Worm (Caenorhabditis elegans): ENCODE measurements around the gene Y53F4B.24.
"Not testable (repeated sequence)": the region's sequence is repeated elsewhere in the genome, so short reads cannot be mapped to it uniquely, and the experiment has no call there.

ce11 chrII:15140881-15141280 is 6.6 kb upstream of the Y53F4B.24 start, which contains the start of gene Y53F4B.26:
- TF ChIP-seq hlh-30 (tag; optimal IDR thresholded peaks at IDR 0.05; ENCODE audit: insufficient read depth); skn-1 (tag; optimal IDR thresholded peaks at IDR 0.05); daf-8 (GFP tag; IDR thresholded peaks at IDR 0.05): not testable (repeated sequence)

All from whole organism, L4 larva.